Fruit fly (Drosophila melanogaster) whole organism, embryonic: Measurements from ENCODE around the gene Surf1.

ENCODE experiments used
- Asciz ChIP-seq: fragments of 200-800 bp; sonication (Bioruptor generic); optimal IDR thresholded peaks from 2 replicates; lab custom pipeline; 2017; ENCODE audit warnings: missing biosample characterization, mild to moderate bottlenecking, missing genetic modification characterization, missing genetic modification reagents
- Atf3 ChIP-seq: fragments of 200-800 bp; sonication (Bioruptor generic); optimal IDR thresholded peaks from 3 replicates; lab custom pipeline; 2016; ENCODE audit warnings: missing biosample characterization, missing genetic modification characterization
- Atf6 ChIP-seq: fragments of 200-800 bp; sonication (Bioruptor generic); IDR thresholded peaks from 2 replicates; pipeline ENCODE4 v1.3.6; 2022; ENCODE audit warnings: missing biosample characterization, missing genetic modification characterization
- Awh ChIP-seq: fragments of 200-800 bp; sonication (Bioruptor generic); IDR thresholded peaks from 2 replicates; pipeline ENCODE4, ENCODE4 v1.3.6; 2022; ENCODE audit warnings: missing biosample characterization, missing genetic modification characterization
- B-H2 ChIP-seq: fragments of 200-800 bp; sonication (Bioruptor generic); optimal IDR thresholded peaks from 2 replicates; lab custom pipeline; 2018; ENCODE audit warnings: missing biosample characterization, mild to moderate bottlenecking, missing genetic modification characterization
- CG10431 ChIP-seq: fragments of 200-800 bp; sonication (Bioruptor generic); optimal IDR thresholded peaks from 3 replicates; lab custom pipeline; 2018; ENCODE audit warnings: missing biosample characterization, mild to moderate bottlenecking, missing genetic modification characterization
- CG12769 ChIP-seq: fragments of 200-800 bp; sonication (Bioruptor generic); optimal IDR thresholded peaks from 2 replicates; lab custom pipeline; 2019; ENCODE audit warnings: missing biosample characterization, mild to moderate bottlenecking, missing genetic modification characterization, moderate library complexity
- CG13894 ChIP-seq: fragments of 200-800 bp; sonication (Bioruptor generic); optimal IDR thresholded peaks from 3 replicates; lab custom pipeline; 2018; ENCODE audit warnings: missing biosample characterization, mild to moderate bottlenecking, missing genetic modification characterization, moderate library complexity
- CG1602 ChIP-seq: fragments of 200-800 bp; sonication (Bioruptor generic); optimal IDR thresholded peaks from 3 replicates; lab custom pipeline; 2016; ENCODE audit warnings: missing biosample characterization, missing genetic modification characterization
- CG17802 ChIP-seq: fragments of 200-800 bp; sonication (Bioruptor generic); optimal IDR thresholded peaks from 2 replicates; lab custom pipeline; 2018; ENCODE audit warnings: missing biosample characterization, mild to moderate bottlenecking, missing genetic modification characterization, moderate library complexity
- CG1792 ChIP-seq: fragments of 200-800 bp; sonication (Bioruptor generic); optimal IDR thresholded peaks from 2 replicates; lab custom pipeline; 2016; ENCODE audit warnings: missing biosample characterization, missing genetic modification characterization
- CG31388 ChIP-seq: fragments of 200-800 bp; sonication (Bioruptor generic); optimal IDR thresholded peaks from 2 replicates; lab custom pipeline; 2016; ENCODE audit warnings: missing biosample characterization, missing genetic modification characterization
- CG33557 ChIP-seq: fragments of 200-800 bp; sonication (Bioruptor generic); optimal IDR thresholded peaks from 2 replicates; lab custom pipeline; 2019; ENCODE audit warnings: missing biosample characterization, mild to moderate bottlenecking, missing genetic modification characterization, moderate library complexity
- CG34422 ChIP-seq: fragments of 200-800 bp; sonication (Bioruptor generic); IDR thresholded peaks from 3 replicates; pipeline ENCODE4 v1.3.6; 2022; ENCODE audit warnings: missing biosample characterization, missing genetic modification characterization
- CG3726 ChIP-seq: fragments of 200-800 bp; sonication (Bioruptor generic); IDR thresholded peaks from 3 replicates; pipeline ENCODE4, ENCODE4 v1.3.6; 2022; ENCODE audit warnings: missing biosample characterization, missing genetic modification characterization
- CG5245 ChIP-seq: fragments of 200-800 bp; sonication (Bioruptor generic); optimal IDR thresholded peaks from 3 replicates; lab custom pipeline; 2016; ENCODE audit warnings: missing biosample characterization, missing genetic modification characterization
- CG6683 ChIP-seq: fragments of 200-800 bp; sonication (Bioruptor generic); optimal IDR thresholded peaks from 2 replicates; lab custom pipeline; 2017; ENCODE audit warnings: missing biosample characterization, mild to moderate bottlenecking, missing genetic modification characterization, missing genetic modification reagents
- CG9215 ChIP-seq: fragments of 200-800 bp; sonication (Bioruptor generic); IDR thresholded peaks from 2 replicates; pipeline ENCODE4 v1.3.6; 2022; ENCODE audit warnings: missing biosample characterization, missing genetic modification characterization
- CTCF ChIP-seq: fragments of 200-800 bp; sonication (Bioruptor generic); optimal IDR thresholded peaks from 2 replicates; lab custom pipeline; 2017; ENCODE audit warnings: missing biosample characterization, mild to moderate bottlenecking, missing genetic modification characterization, moderate library complexity
- D19A ChIP-seq: fragments of 200-800 bp; optimal IDR thresholded peaks from 3 replicates; lab custom pipeline; 2019; ENCODE audit warnings: missing biosample characterization, mild to moderate bottlenecking, missing genetic modification characterization, moderate library complexity
- Dfd ChIP-seq, 2 experiments: fragments of >200 bp; optimal IDR thresholded peaks; 2 replicates each; lab custom pipeline; 2017; ENCODE audit warnings: missing biosample characterization in 2 of 2, missing genetic modification characterization in 2 of 2
- Doc2 ChIP-seq: fragments of 200-800 bp; sonication (Bioruptor generic); IDR thresholded peaks from 2 replicates; pipeline ENCODE4 v1.3.6; 2022; ENCODE audit warnings: missing biosample characterization, missing genetic modification characterization
- Dp ChIP-seq: fragments of 200-800 bp; sonication (Bioruptor generic); optimal IDR thresholded peaks from 2 replicates; lab custom pipeline; 2018; ENCODE audit warnings: missing biosample characterization, mild to moderate bottlenecking, missing genetic modification characterization, moderate library complexity
- Dref ChIP-seq: fragments of 200-800 bp; sonication (Bioruptor generic); IDR thresholded peaks from 2 replicates; pipeline ENCODE4 v1.3.6; 2022; ENCODE audit warnings: missing biosample characterization, missing genetic modification characterization
- Gug ChIP-seq: fragments of 200-800 bp; sonication (Bioruptor generic); IDR thresholded peaks from 4 replicates; pipeline ENCODE4 v1.3.6; 2022; ENCODE audit warnings: missing biosample characterization, missing genetic modification characterization
- Pdp1 ChIP-seq, 2 experiments: fragments of 200-800 bp; sonication (Bioruptor generic); optimal IDR thresholded peaks; 3 replicates each; lab custom pipeline; 2016; ENCODE audit warnings: missing biosample characterization in 2 of 2, missing genetic modification characterization in 2 of 2, mild to moderate bottlenecking in 1 of 2, moderate library complexity in 1 of 2
- Scr ChIP-seq: fragments of 200-800 bp; sonication (Bioruptor generic); IDR thresholded peaks from 2 replicates; pipeline ENCODE4 v1.3.6; 2022; ENCODE audit warnings: missing biosample characterization, missing genetic modification characterization; ENCODE audit not compliant: partially characterized antibody
- YL-1 ChIP-seq: fragments of 200-800 bp; sonication (Bioruptor generic); optimal IDR thresholded peaks from 3 replicates; lab custom pipeline; 2017; ENCODE audit warnings: missing biosample characterization, mild to moderate bottlenecking, missing genetic modification characterization
- ap ChIP-seq: fragments of 200-800 bp; sonication (Bioruptor generic); IDR thresholded peaks from 2 replicates; pipeline ENCODE4 v1.3.6; 2022; ENCODE audit warnings: missing biosample characterization, missing genetic modification characterization
- crc ChIP-seq: fragments of 200-800 bp; sonication (Bioruptor generic); optimal IDR thresholded peaks from 2 replicates; lab custom pipeline; 2016; ENCODE audit warnings: missing biosample characterization, missing genetic modification characterization
- da ChIP-seq: fragments of 200-800 bp; sonication (Bioruptor generic); optimal IDR thresholded peaks from 2 replicates; lab custom pipeline; 2016; ENCODE audit warnings: missing biosample characterization, missing genetic modification characterization
- en ChIP-seq: fragments of 200-800 bp; sonication (Bioruptor generic); optimal IDR thresholded peaks from 2 replicates; lab custom pipeline; 2016; ENCODE audit warnings: missing biosample characterization, missing genetic modification characterization
- eve ChIP-seq, 2 experiments: fragments of >200 bp; optimal IDR thresholded peaks; 2 replicates each; lab custom pipeline; 2017; ENCODE audit warnings: missing biosample characterization in 2 of 2, missing genetic modification characterization in 2 of 2
- ftz-f1 ChIP-seq: fragments of 200-800 bp; sonication (Bioruptor generic); optimal IDR thresholded peaks from 2 replicates; lab custom pipeline; 2016; ENCODE audit warnings: missing biosample characterization, missing genetic modification characterization
- gsb-n ChIP-seq: fragments of 200-800 bp; sonication (Bioruptor generic); optimal IDR thresholded peaks from 3 replicates; lab custom pipeline; 2018; ENCODE audit warnings: missing biosample characterization, mild to moderate bottlenecking, missing genetic modification characterization
- hkb ChIP-seq, 2 experiments: fragments of 200-800 bp in 1 of 2; fragments of >200 bp in 1 of 2; sonication (Bioruptor generic) in 1 of 2; IDR thresholded peaks in 1 of 2; optimal IDR thresholded peaks in 1 of 2; 2 replicates each; pipeline versions ENCODE4 v1.3.6 to Lab custom; 2017 to 2022; ENCODE audit warnings: missing biosample characterization in 1 of 2, missing genetic modification characterization in 1 of 2
- inv ChIP-seq: fragments of 200-800 bp; sonication (Bioruptor generic); IDR thresholded peaks from 2 replicates; pipeline ENCODE4 v1.3.6; 2022; ENCODE audit warnings: missing biosample characterization, missing genetic modification characterization; ENCODE audit not compliant: partially characterized antibody
- jing ChIP-seq: fragments of 200-800 bp; sonication (Bioruptor generic); optimal IDR thresholded peaks from 2 replicates; lab custom pipeline; 2018; ENCODE audit warnings: missing biosample characterization, mild to moderate bottlenecking, missing genetic modification characterization
- jumu ChIP-seq: fragments of 200-800 bp; sonication (Bioruptor generic); optimal IDR thresholded peaks from 3 replicates; lab custom pipeline; 2016; ENCODE audit warnings: missing biosample characterization, missing genetic modification characterization
- lbe ChIP-seq: fragments of 200-800 bp; sonication (Bioruptor generic); optimal IDR thresholded peaks from 2 replicates; lab custom pipeline; 2016; ENCODE audit warnings: missing biosample characterization, mild to moderate bottlenecking, missing genetic modification characterization
- mam ChIP-seq: fragments of 200-800 bp; sonication (Bioruptor generic); optimal IDR thresholded peaks from 3 replicates; lab custom pipeline; 2016; ENCODE audit warnings: missing biosample characterization, missing genetic modification characterization
- pb ChIP-seq: fragments of 200-800 bp; sonication (Bioruptor generic); optimal IDR thresholded peaks from 3 replicates; lab custom pipeline; 2016; ENCODE audit warnings: missing biosample characterization, missing genetic modification characterization
- phol ChIP-seq: fragments of 200-800 bp; sonication (Bioruptor generic); optimal IDR thresholded peaks from 3 replicates; lab custom pipeline; 2018; ENCODE audit warnings: missing biosample characterization, mild to moderate bottlenecking, missing genetic modification characterization, moderate library complexity
- pita ChIP-seq: fragments of 200-800 bp; sonication (Bioruptor generic); optimal IDR thresholded peaks from 2 replicates; lab custom pipeline; 2017; ENCODE audit warnings: missing biosample characterization, mild to moderate bottlenecking, missing genetic modification characterization
- pnt ChIP-seq: fragments of 200-800 bp; sonication (Bioruptor generic); optimal IDR thresholded peaks from 3 replicates; lab custom pipeline; 2016; ENCODE audit warnings: missing biosample characterization, missing genetic modification characterization
- sens-2 ChIP-seq: fragments of 200-800 bp; sonication (Bioruptor generic); IDR thresholded peaks from 2 replicates; pipeline ENCODE4 v1.3.6; 2022; ENCODE audit warnings: missing biosample characterization, missing genetic modification characterization
- slbo ChIP-seq: fragments of 200-800 bp; sonication (Bioruptor generic); IDR thresholded peaks from 2 replicates; pipeline ENCODE4 v1.3.6; 2022; ENCODE audit warnings: missing biosample characterization, missing genetic modification characterization
- wor ChIP-seq: fragments of 200-800 bp; sonication (Bioruptor generic); IDR thresholded peaks from 2 replicates; pipeline ENCODE4 v1.3.6; 2022; ENCODE audit warnings: missing biosample characterization, missing genetic modification characterization
- z ChIP-seq: fragments of 200-800 bp; sonication (Bioruptor generic); IDR thresholded peaks from 3 replicates; pipeline ENCODE4 v1.3.6; 2022; ENCODE audit warnings: missing biosample characterization, missing genetic modification characterization

The Surf1 gene

dm6 chr3L:6955254-6956229 is 2.6 kb upstream of the Surf1 start, which contains the start of the genes CG10077 and CG9948 (continued):
- TF ChIP-seq Doc2 (GFP tag; lab: Robert Waterston, UW) (no peak), ap (GFP tag; lab: Robert Waterston, UW) (peak; percentile 90), hkb (optimal IDR thresholded peaks at IDR 0.05; lab: Kevin White, UChicago) (no peak), hkb (GFP tag; IDR thresholded peaks at IDR 0.05; lab: Robert Waterston, UW) (peak; percentile 92), da (GFP tag; lab: Kevin White, UChicago) (peak; percentile 29), jumu (peak; percentile 38), CG33557 (GFP tag; lab: Kevin White, UChicago) (peak; percentile 83), Atf6 (GFP tag; lab: Robert Waterston, UW) (peak; percentile 93), CG3726 (GFP tag; lab: Robert Waterston, UW) (peak; percentile 60; the same call in 1 of the 3 replicates), ftz-f1 (GFP tag; lab: Kevin White, UChicago) (no peak), slbo (GFP tag; lab: Robert Waterston, UW) (peak; percentile 95), Awh (GFP tag; lab: Robert Waterston, UW) (peak; percentile 84), YL-1 (GFP tag; lab: Kevin White, UChicago) (peak; percentile 87), lbe (GFP tag; lab: Kevin White, UChicago) (peak; percentile 89), eve (GFP tag; optimal IDR thresholded peaks at IDR 0.05; lab: Kevin White, UChicago) (no peak), z (GFP tag; lab: Robert Waterston, UW) (no peak), B-H2 (peak; percentile 92), D19A (tag; lab: Kevin White, UChicago) (peak; percentile 86), Dref (GFP tag; lab: Robert Waterston, UW) (peak; percentile 87), CG17802 (peak; percentile 55), Dp (GFP tag; lab: Kevin White, UChicago) (peak; percentile 11), CG1602 (GFP tag; lab: Kevin White, UChicago) (peak; percentile 90), inv (GFP tag; lab: Robert Waterston, UW) (peak; percentile 63), Atf3 (GFP tag; lab: Kevin White, UChicago) (peak; percentile 7), CG31388 (GFP tag; lab: Kevin White, UChicago) (peak; percentile 63), pb (no peak), sens-2 (GFP tag; lab: Robert Waterston, UW) (peak; percentile 76; the same call in 1 of the 2 replicates), en (GFP tag; lab: Kevin White, UChicago) (no peak), wor (GFP tag; lab: Robert Waterston, UW) (peak; percentile 79), jing (GFP tag; lab: Kevin White, UChicago) (peak; percentile 64), CG34422 (GFP tag; lab: Robert Waterston, UW) (peak; percentile 94), CG12769 (peak; percentile 94), CG6683 (GFP tag; lab: Kevin White, UChicago) (peak; percentile 61), Gug (GFP tag; lab: Robert Waterston, UW) (peak; percentile 82), Scr (GFP tag; lab: Robert Waterston, UW) (peak; percentile 86), phol (tag; lab: Kevin White, UChicago) (peak; percentile 94), Asciz (GFP tag; lab: Kevin White, UChicago) (no peak), mam (GFP tag; lab: Kevin White, UChicago) (peak; percentile 68), gsb-n (tag; lab: Kevin White, UChicago) (peak; percentile 85), pita (GFP tag; lab: Kevin White, UChicago) (no peak), CG5245 (GFP tag; lab: Kevin White, UChicago) (peak; percentile 81), CG9215 (GFP tag; lab: Robert Waterston, UW) (peak; percentile 79), CG10431 (peak; percentile 69), crc (GFP tag; lab: Kevin White, UChicago) (peak; percentile 44), CG1792 (GFP tag; lab: Kevin White, UChicago) (no peak), Dfd (GFP tag; optimal IDR thresholded peaks at IDR 0.05; lab: Kevin White, UChicago) (no peak), pnt (GFP tag; lab: Kevin White, UChicago) (peak; percentile 36), Pdp1 (GFP tag; optimal IDR thresholded peaks at IDR 0.05; lab: Kevin White, UChicago) (peak; percentile 75 to 76), CG13894 (peak; percentile 90), CTCF (GFP tag; lab: Kevin White, UChicago) (no peak)
